Worm (Caenorhabditis elegans) whole organism, mixed stage, embryonic: Measurements from ENCODE around the gene eri-9.
A peak's percentile ranks its signal among the peaks of the same experiment; 100 is the strongest.

Source experiments
- ceh-43 ChIP-seq: fragments of 200-800 bp; sonication (Bioruptor generic); optimal IDR thresholded peaks from 2 replicates; lab custom pipeline; 2018; ENCODE audit warnings: mild to moderate bottlenecking, missing genetic modification characterization, moderate library complexity, missing compliant biosample characterization
- drap-1 ChIP-seq: fragments of 200-800 bp; sonication (Bioruptor generic); optimal IDR thresholded peaks from 3 replicates; lab custom pipeline; 2018; ENCODE audit warnings: mild to moderate bottlenecking, missing genetic modification characterization, missing compliant biosample characterization
- ham-2 ChIP-seq: fragments of 200-800 bp; sonication (Bioruptor generic); optimal IDR thresholded peaks from 2 replicates; lab custom pipeline; 2018; ENCODE audit warnings: mild to moderate bottlenecking, missing genetic modification characterization, missing compliant biosample characterization
- nhr-237 ChIP-seq: fragments of 150-350 bp; optimal IDR thresholded peaks from 2 replicates; lab custom pipeline; 2014; ENCODE audit warnings: missing biosample characterization, missing genetic modification characterization
- unc-39 ChIP-seq: fragments of 150-350 bp; optimal IDR thresholded peaks from 2 replicates; lab custom pipeline; 2014; ENCODE audit warnings: missing biosample characterization, missing genetic modification characterization
- unc-62 ChIP-seq: fragments of 150-350 bp; optimal IDR thresholded peaks from 2 replicates; lab custom pipeline; 2014; ENCODE audit warnings: missing biosample characterization, missing genetic modification reagents, missing genetic modification characterization
- zip-8 ChIP-seq: fragments of 150-350 bp; optimal IDR thresholded peaks from 2 replicates; lab custom pipeline; 2014; ENCODE audit warnings: missing biosample characterization, missing genetic modification characterization

DNA sequence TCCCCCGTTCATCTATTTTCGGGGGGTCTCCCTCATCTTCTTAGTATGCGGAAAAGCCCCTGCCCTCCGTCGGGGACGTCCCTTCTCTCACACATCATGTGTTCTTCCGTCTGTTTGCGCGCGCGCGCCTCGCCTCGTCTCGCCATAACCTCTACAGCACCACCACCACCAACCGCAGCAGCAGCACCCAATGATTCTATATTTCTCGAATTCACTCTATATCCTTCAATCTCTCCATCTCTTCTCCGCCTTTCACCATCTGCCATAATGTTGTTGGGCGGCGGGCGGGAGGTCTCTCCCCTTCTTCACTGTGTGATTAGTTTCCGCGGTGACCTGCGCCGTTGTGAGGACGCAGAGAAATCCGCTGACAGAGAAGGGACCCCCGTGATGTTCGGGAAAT is 15.1 kb downstream of the eri-9 start:
- no peak for TF ChIP-seq nhr-237 (tag; lab: Kevin White, UChicago)
- TF ChIP-seq ceh-43 (GFP tag; lab: Kevin White, UChicago) = peak; percentile 58
- no peak for TF ChIP-seq unc-39 (tag; lab: Kevin White, UChicago)
- TF ChIP-seq ham-2 (GFP tag; lab: Kevin White, UChicago) = peak; percentile 80
- TF ChIP-seq zip-8 = no peak
- TF ChIP-seq drap-1 (GFP tag; lab: Kevin White, UChicago) = peak; percentile 57
- TF ChIP-seq unc-62 = peak; percentile 71
